Fruit fly (Drosophila melanogaster): Measurements from ENCODE around the gene CG12541.

The CG12541 gene

dm6 chrX:7004101-7004700 lies 61.7 kb downstream of the CG12541 start (continued):
- TF ChIP-seq usp (GFP tag; optimal IDR thresholded peaks at IDR 0.05) (no peak), CG11247 (GFP tag; IDR thresholded peaks at IDR 0.05) (peak; percentile 67), CG10959 (GFP tag; IDR thresholded peaks at IDR 0.05) (peak; percentile 82), CG2678 (tag; optimal IDR thresholded peaks at IDR 0.05) (peak; percentile 88), CG17802 (tag; optimal IDR thresholded peaks at IDR 0.05) (peak; percentile 30), Trl (optimal IDR thresholded peaks at IDR 0.05) (no peak), Trl (GFP tag; optimal IDR thresholded peaks at IDR 0.05) (peak; percentile 91), CG7987 (GFP tag; optimal IDR thresholded peaks at IDR 0.05) (peak; percentile 84), CG14441 (GFP tag; IDR thresholded peaks at IDR 0.05) (peak; percentile 53; the same call in 1 of the 2 replicates), slou (GFP tag; optimal IDR thresholded peaks at IDR 0.05) (peak; percentile 66), dm (GFP tag; optimal IDR thresholded peaks at IDR 0.05) (peak; percentile 72), al (GFP tag; IDR thresholded peaks at IDR 0.05) (no peak; the same call in 1 of the 2 replicates), CG6854 (GFP tag; optimal IDR thresholded peaks at IDR 0.05) (peak; percentile 65), Ravus (GFP tag; IDR thresholded peaks at IDR 0.05) (no peak; the same call in 1 of the 2 replicates), Fer3 (tag; optimal IDR thresholded peaks at IDR 0.05) (peak; percentile 67), twi (tag; optimal IDR thresholded peaks at IDR 0.05) (peak; percentile 79), CG13287 (GFP tag; IDR thresholded peaks at IDR 0.05; ENCODE audit: partially characterized antibody) (no peak), Awh (GFP tag; IDR thresholded peaks at IDR 0.05) (peak; percentile 90), CG31441 (GFP tag; IDR thresholded peaks at IDR 0.05) (peak; percentile 77), Oli (tag; optimal IDR thresholded peaks at IDR 0.05) (peak; percentile 39), CG12659 (GFP tag; optimal IDR thresholded peaks at IDR 0.05) (peak; percentile 84), CG12236 (GFP tag; optimal IDR thresholded peaks at IDR 0.05) (peak; percentile 97), PHDP (tag; optimal IDR thresholded peaks at IDR 0.05) (peak; percentile 78), CG3281 (GFP tag; optimal IDR thresholded peaks at IDR 0.05) (peak; percentile 70), CG9876 (GFP tag; optimal IDR thresholded peaks at IDR 0.05) (peak; percentile 79), Lim3 (GFP tag; IDR thresholded peaks at IDR 0.05) (no peak), CHES-1-like (GFP tag; optimal IDR thresholded peaks at IDR 0.05) (peak; percentile 91), psq (GFP tag; optimal IDR thresholded peaks at IDR 0.05) (peak; percentile 82), Sry-β (GFP tag; optimal IDR thresholded peaks at IDR 0.05) (peak; percentile 63), BEAF-32 (GFP tag; optimal IDR thresholded peaks at IDR 0.05) (peak; percentile 1), CG10565 (GFP tag; optimal IDR thresholded peaks at IDR 0.05) (peak; percentile 44), CG11093 (GFP tag; IDR thresholded peaks at IDR 0.05) (peak; percentile 72; the same call in 1 of the 3 replicates), tgo (GFP tag; IDR thresholded peaks at IDR 0.05) (no peak; the same call in 2 of the 3 replicates), cwo (GFP tag; optimal IDR thresholded peaks at IDR 0.05) (peak; percentile 61), her (GFP tag; optimal IDR thresholded peaks at IDR 0.05) (peak; percentile 87), Side (GFP tag; optimal IDR thresholded peaks at IDR 0.05) (peak; percentile 90), dysf (GFP tag; IDR thresholded peaks at IDR 0.05) (peak; percentile 51; the same call in 1 of the 3 replicates), Sox100B (GFP tag; optimal IDR thresholded peaks at IDR 0.05) (peak; percentile 85), CG6654 (GFP tag; optimal IDR thresholded peaks at IDR 0.05) (peak; percentile 32), CG4360 (GFP tag; IDR thresholded peaks at IDR 0.05) (peak; percentile 62), sisA (GFP tag; IDR thresholded peaks at IDR 0.05) (peak; percentile 18; the same call in 1 of the 2 replicates), vnd (GFP tag; IDR thresholded peaks at IDR 0.05; ENCODE audit: partially characterized antibody) (no peak), Gug (GFP tag; IDR thresholded peaks at IDR 0.05) (no peak), CG11695 (GFP tag; IDR thresholded peaks at IDR 0.05) (peak; percentile 73), Dfd (GFP tag; optimal IDR thresholded peaks at IDR 0.05) (no peak), MTF-1 (GFP tag; optimal IDR thresholded peaks at IDR 0.05; ENCODE audit: borderline replicate concordance) (peak; percentile 94), Rx (GFP tag; IDR thresholded peaks at IDR 0.05) (peak; percentile 61), CG2712 (tag; optimal IDR thresholded peaks at IDR 0.05) (peak; percentile 79), CG1832 (GFP tag; optimal IDR thresholded peaks at IDR 0.05) (no peak), hkb (optimal IDR thresholded peaks at IDR 0.05) (no peak), hkb (GFP tag; IDR thresholded peaks at IDR 0.05) (peak; percentile 86)

Measured in whole organism, embryonic.